Worm (Caenorhabditis elegans) whole organism, L2 larva: Measurements from ENCODE around the gene F46B6.9.

Experiments used
- ama-1 ChIP-seq: fragments of 150-350 bp; optimal IDR thresholded peaks from 2 replicates; lab custom pipeline; 2018; ENCODE audit warnings: inconsistent platforms
- lin-39 ChIP-seq: fragments of 150-350 bp; optimal IDR thresholded peaks from 2 replicates; lab custom pipeline; 2014; ENCODE audit warnings: missing biosample characterization, missing genetic modification reagents, missing genetic modification characterization
- nhr-6 ChIP-seq: fragments of 150-350 bp; optimal IDR thresholded peaks from 2 replicates; lab custom pipeline; 2014; ENCODE audit warnings: missing biosample characterization, missing genetic modification characterization
- unc-55 ChIP-seq: fragments of 150-350 bp; sonication (generic microtip); optimal IDR thresholded peaks from 3 replicates; lab custom pipeline; 2014; ENCODE audit warnings: missing biosample characterization, missing genetic modification reagents, missing genetic modification characterization

- TF ChIP-seq nhr-6 (tag; lab: Kevin White, UChicago), result no peak
- no peak for TF ChIP-seq unc-55 (GFP tag; lab: Kevin White, UChicago)
- TF ChIP-seq ama-1 (lab: Kevin White, UChicago), result no peak
- no peak for TF ChIP-seq lin-39
These were observed 5.3 kb downstream of the F46B6.9 start, which contains the start of gene F46B6.10 for ce11 chrV:9801965-9802364.
